Worm (Caenorhabditis elegans) whole organism, L4/young adult: ENCODE results near the gene F58A4.2.

ENCODE experiments used
- W03F9.2 ChIP-seq: fragments of 150-350 bp; optimal IDR thresholded peaks from 2 replicates; lab custom pipeline; 2014; ENCODE audit warnings: missing biosample characterization, missing genetic modification characterization
- dao-5 ChIP-seq: sonication (generic microtip); optimal IDR thresholded peaks from 2 replicates; lab custom pipeline; 2016; ENCODE audit warnings: missing genotype, missing genetic modification characterization, moderate library complexity, missing compliant biosample characterization
- him-1 ChIP-seq: sonication (generic microtip); optimal IDR thresholded peaks from 2 replicates; lab custom pipeline; 2016; ENCODE audit warnings: missing genotype, missing genetic modification reagents, missing genetic modification characterization, missing compliant biosample characterization

ce11 chrIII:9568451-9568850, 32.1 kb downstream of the F58A4.2 start, which contains the start of gene C48B4.13:
- TF ChIP-seq him-1 (tag; lab: Kevin White, UChicago) (no peak), W03F9.2 (no peak), dao-5 (tag; lab: Kevin White, UChicago) (no peak)
